Fruit fly (Drosophila melanogaster) whole organism, embryonic: ENCODE data around the gene CG11241.
"Not testable (repeated sequence)": the region's sequence is repeated elsewhere in the genome, so short reads cannot be mapped to it uniquely, and the experiment has no call there.

Experiments used
- CG14710 ChIP-seq: fragments of 200-800 bp; sonication (Bioruptor generic); optimal IDR thresholded peaks from 3 replicates; lab custom pipeline; 2019; ENCODE audit warnings: missing biosample characterization, mild to moderate bottlenecking, missing genetic modification characterization, moderate library complexity
- CG16779 ChIP-seq: fragments of 200-800 bp; sonication (Bioruptor generic); IDR thresholded peaks from 2 replicates; pipeline ENCODE4 v1.3.6; 2022; ENCODE audit warnings: missing biosample characterization, missing genetic modification characterization
- CG2129 ChIP-seq: fragments of 200-800 bp; sonication (Bioruptor generic); IDR thresholded peaks from 2 replicates; pipeline ENCODE4 v1.3.6; 2022; ENCODE audit warnings: missing biosample characterization, missing genetic modification characterization; ENCODE audit not compliant: partially characterized antibody
- CG2678 ChIP-seq: fragments of 200-800 bp; sonication (Bioruptor generic); optimal IDR thresholded peaks from 3 replicates; lab custom pipeline; 2019; ENCODE audit warnings: missing biosample characterization, mild to moderate bottlenecking, missing genetic modification characterization, moderate library complexity
- CG31441 ChIP-seq: fragments of 200-800 bp; sonication (Bioruptor generic); IDR thresholded peaks from 2 replicates; pipeline ENCODE4 v1.3.6; 2022; ENCODE audit warnings: missing biosample characterization, missing genetic modification characterization
- CG33213 ChIP-seq: fragments of 200-800 bp; sonication (Bioruptor generic); optimal IDR thresholded peaks from 3 replicates; lab custom pipeline; 2016; ENCODE audit warnings: missing biosample characterization, missing genetic modification characterization
- CG5245 ChIP-seq: fragments of 200-800 bp; sonication (Bioruptor generic); optimal IDR thresholded peaks from 3 replicates; lab custom pipeline; 2016; ENCODE audit warnings: missing biosample characterization, missing genetic modification characterization
- CG8359 ChIP-seq: fragments of 200-800 bp; sonication (Bioruptor generic); optimal IDR thresholded peaks from 2 replicates; lab custom pipeline; 2017; ENCODE audit warnings: missing biosample characterization, mild to moderate bottlenecking, missing genetic modification characterization, borderline replicate concordance
- Fer2 ChIP-seq: fragments of 200-800 bp; sonication (Bioruptor generic); optimal IDR thresholded peaks from 2 replicates; lab custom pipeline; 2018; ENCODE audit warnings: missing biosample characterization, mild to moderate bottlenecking, missing genetic modification characterization, moderate library complexity
- Side ChIP-seq: fragments of 200-800 bp; sonication (Bioruptor generic); optimal IDR thresholded peaks from 2 replicates; lab custom pipeline; 2016; ENCODE audit warnings: missing biosample characterization, missing genetic modification characterization
- Sin3A ChIP-seq: fragments of >200 bp; optimal IDR thresholded peaks from 2 replicates; lab custom pipeline; 2018
- Trl ChIP-seq, 3 experiments: fragments of >200 bp in 2 of 3; fragments of 200-800 bp in 1 of 3; sonication (Bioruptor generic) in 1 of 3; optimal IDR thresholded peaks; 2 replicates in 1 of 3; 3 replicates in 2 of 3; lab custom pipeline; 2016 to 2017; ENCODE audit warnings: missing biosample characterization in 1 of 3, missing genetic modification characterization in 1 of 3
- gcm2 ChIP-seq: fragments of 200-800 bp; sonication (Bioruptor generic); optimal IDR thresholded peaks from 2 replicates; lab custom pipeline; 2016; ENCODE audit warnings: missing biosample characterization, missing genetic modification characterization
- jumu ChIP-seq: fragments of 200-800 bp; sonication (Bioruptor generic); optimal IDR thresholded peaks from 3 replicates; lab custom pipeline; 2016; ENCODE audit warnings: missing biosample characterization, missing genetic modification characterization
- lilli ChIP-seq: fragments of 200-800 bp; sonication (Bioruptor generic); optimal IDR thresholded peaks from 3 replicates; lab custom pipeline; 2016; ENCODE audit warnings: missing biosample characterization, missing genetic modification characterization
- peb ChIP-seq: fragments of 200-800 bp; sonication (Bioruptor generic); IDR thresholded peaks from 2 replicates; pipeline ENCODE4 v1.3.6; 2022; ENCODE audit warnings: missing biosample characterization, missing genetic modification characterization
- phol ChIP-seq: fragments of 200-800 bp; sonication (Bioruptor generic); optimal IDR thresholded peaks from 3 replicates; lab custom pipeline; 2018; ENCODE audit warnings: missing biosample characterization, mild to moderate bottlenecking, missing genetic modification characterization, moderate library complexity
- psq ChIP-seq: fragments of 200-800 bp; sonication (Bioruptor generic); optimal IDR thresholded peaks from 2 replicates; lab custom pipeline; 2017; ENCODE audit warnings: missing biosample characterization, missing genetic modification characterization
- salm ChIP-seq: fragments of 200-800 bp; sonication (Bioruptor generic); optimal IDR thresholded peaks from 2 replicates; lab custom pipeline; 2018; ENCODE audit warnings: missing biosample characterization, mild to moderate bottlenecking, missing genetic modification characterization
- sisA ChIP-seq: fragments of 200-800 bp; sonication (Bioruptor generic); IDR thresholded peaks from 2 replicates; pipeline ENCODE4 v1.3.6; 2022; ENCODE audit warnings: missing biosample characterization, missing genetic modification characterization
- sr ChIP-seq: fragments of 200-800 bp; sonication (Bioruptor generic); IDR thresholded peaks from 3 replicates; pipeline ENCODE4 v1.3.6; 2022; ENCODE audit warnings: missing biosample characterization, missing genetic modification characterization
- stwl ChIP-seq: fragments of 200-800 bp; sonication (Bioruptor generic); optimal IDR thresholded peaks from 3 replicates; lab custom pipeline; 2018; ENCODE audit warnings: missing biosample characterization, mild to moderate bottlenecking, missing genetic modification characterization, moderate library complexity
- unc-4 ChIP-seq: fragments of 200-800 bp; sonication (Bioruptor generic); IDR thresholded peaks from 2 replicates; pipeline ENCODE4 v1.3.6; 2022; ENCODE audit warnings: missing biosample characterization, missing genetic modification characterization; ENCODE audit not compliant: partially characterized antibody
- vvl ChIP-seq: fragments of 200-800 bp; sonication (Bioruptor generic); IDR thresholded peaks from 2 replicates; pipeline ENCODE4 v1.3.6; 2022; ENCODE audit warnings: missing biosample characterization, missing genetic modification characterization
- wor ChIP-seq: fragments of 200-800 bp; sonication (Bioruptor generic); IDR thresholded peaks from 2 replicates; pipeline ENCODE4 v1.3.6; 2022; ENCODE audit warnings: missing biosample characterization, missing genetic modification characterization

The CG11241 gene

DNA sequence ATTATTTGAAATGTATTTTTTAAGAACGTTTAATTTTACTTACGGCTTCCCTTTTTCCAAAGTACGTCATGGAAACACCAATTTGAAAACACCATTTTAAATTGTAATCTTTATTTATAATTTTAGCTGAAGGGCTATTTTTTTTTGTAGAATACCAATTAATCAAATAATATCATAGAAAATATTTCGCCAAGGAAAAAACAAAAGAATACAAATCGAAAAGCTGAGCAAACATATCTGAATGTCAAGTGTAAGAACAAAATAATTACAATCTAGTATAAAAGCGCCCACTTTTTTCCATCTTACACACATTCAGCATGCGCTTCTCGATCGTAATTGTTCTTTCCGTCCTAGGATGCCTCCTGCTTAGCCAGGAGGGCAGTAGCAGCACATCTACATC, 42.6 kb downstream of the CG11241 start, which contains the start of gene CG14452:
Gene CG14452, plus strand, starts transcription at position 301 of the 400 bp plus-strand sequence.
- TF ChIP-seq sisA (GFP tag; lab: Robert Waterston, UW) = no peak
- TF ChIP-seq, all 482 proteins: peak for 0

DNA sequence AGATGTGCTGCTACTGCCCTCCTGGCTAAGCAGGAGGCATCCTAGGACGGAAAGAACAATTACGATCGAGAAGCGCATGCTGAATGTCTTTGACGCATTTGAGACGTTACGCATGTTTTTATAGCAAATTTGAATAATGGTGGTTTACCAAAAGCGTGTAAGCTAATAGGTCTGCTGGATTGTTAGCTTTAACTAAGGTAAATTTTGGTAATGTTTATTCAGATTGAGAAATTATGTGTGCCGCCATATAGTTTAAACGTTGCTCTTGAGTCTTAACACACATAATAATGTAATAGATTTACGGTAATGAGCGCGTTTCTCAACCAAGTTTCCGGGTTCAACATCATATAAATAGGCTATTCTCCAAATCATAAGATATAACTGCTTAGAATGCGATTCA, 44.5 kb downstream of the CG11241 start, which contains the start of the genes CG12546 and CG14453:
Gene CG12546, minus strand, starts transcription at position 101 of the 400 bp plus-strand sequence.
Gene CG14453, plus strand, starts transcription at position 372 of the 400 bp plus-strand sequence.
- no peak for TF ChIP-seq Trl (optimal IDR thresholded peaks at IDR 0.05; lab: Kevin White, UChicago)
- TF ChIP-seq Trl (GFP tag; optimal IDR thresholded peaks at IDR 0.05; lab: Kevin White, UChicago) = no peak
- TF ChIP-seq lilli (GFP tag; lab: Kevin White, UChicago) = no peak
- TF ChIP-seq jumu = no peak
- TF ChIP-seq CG2129 = no peak
- no peak for TF ChIP-seq gcm2 (GFP tag; lab: Kevin White, UChicago)
- TF ChIP-seq CG2678 (tag; lab: Kevin White, UChicago) = no peak
- TF ChIP-seq unc-4 = no peak
- no peak for TF ChIP-seq CG14710 (tag; lab: Kevin White, UChicago)
- no peak for TF ChIP-seq wor (GFP tag; lab: Robert Waterston, UW)
- TF ChIP-seq peb (GFP tag; lab: Robert Waterston, UW) = no peak
- no peak for TF ChIP-seq psq
- TF ChIP-seq Side (GFP tag; lab: Kevin White, UChicago) = no peak
- no peak for TF ChIP-seq sr (GFP tag; lab: Robert Waterston, UW)
- TF ChIP-seq CG5245 (GFP tag; lab: Kevin White, UChicago) = no peak
- TF ChIP-seq stwl (tag; lab: Kevin White, UChicago) = no peak
- TF ChIP-seq Sin3A (lab: Kevin White, UChicago) = no peak
- no peak for TF ChIP-seq CG31441
- TF ChIP-seq Fer2 (tag; lab: Kevin White, UChicago) = no peak
- no peak for TF ChIP-seq vvl (GFP tag; lab: Robert Waterston, UW)
- no peak for TF ChIP-seq salm (tag; lab: Kevin White, UChicago)

DNA sequence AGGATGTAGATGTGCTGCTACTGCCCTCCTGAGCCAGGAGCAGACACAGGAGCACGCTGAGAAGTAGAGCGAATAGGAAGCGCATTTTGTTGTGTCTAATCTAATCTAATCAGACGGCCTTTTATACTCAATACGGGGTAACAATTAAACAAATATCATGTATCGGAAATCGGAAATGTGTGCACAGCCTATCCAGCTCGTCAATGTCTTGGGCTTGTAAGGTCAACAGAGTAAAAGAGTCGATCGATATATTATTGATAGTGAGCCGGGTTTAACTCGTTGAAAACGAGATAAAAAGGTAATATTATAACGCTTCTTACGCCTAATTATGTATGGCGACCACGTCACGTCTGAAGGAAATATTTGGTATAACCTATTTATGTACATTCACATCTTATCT, 45.8 kb downstream of the CG11241 start, which contains the start of gene CG14454:
Gene CG14454, minus strand, starts transcription at position 101 of the 400 bp plus-strand sequence.
- TF ChIP-seq CG33213 (GFP tag; lab: Kevin White, UChicago); phol (tag; lab: Kevin White, UChicago); CG8359 (GFP tag; lab: Kevin White, UChicago): not testable (repeated sequence)

DNA sequence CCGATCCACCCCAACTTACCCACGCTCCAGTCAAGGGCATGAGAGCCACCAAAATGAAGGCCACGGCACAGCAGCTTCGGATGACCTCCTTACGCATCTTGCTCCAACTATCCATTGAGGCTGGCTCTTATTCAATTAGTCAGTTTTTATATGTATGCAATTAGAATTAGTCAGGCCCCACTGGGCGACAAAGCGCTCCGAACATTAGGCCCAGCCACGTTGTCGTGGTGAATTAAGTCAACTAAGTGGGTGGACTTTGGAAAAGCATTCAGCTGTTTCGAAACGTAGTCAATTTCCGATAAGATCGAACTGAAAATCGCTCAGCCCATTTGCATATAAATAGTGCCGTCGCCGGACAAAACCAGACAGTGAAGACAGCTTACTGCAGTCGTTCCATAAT, 51.2 kb downstream of the CG11241 start, which contains the start of the genes CG14455 and CG14456:
Gene CG14455, minus strand, starts transcription at position 101 of the 400 bp plus-strand sequence.
Gene CG14456, plus strand, starts transcription at position 236 of the 400 bp plus-strand sequence.
- TF ChIP-seq CG16779 (GFP tag; lab: Robert Waterston, UW) = no peak
- TF ChIP-seq, all 482 proteins: peak for 0
